Worm (Caenorhabditis elegans): ENCODE data around the gene str-79.

Gene str-79

DNA sequence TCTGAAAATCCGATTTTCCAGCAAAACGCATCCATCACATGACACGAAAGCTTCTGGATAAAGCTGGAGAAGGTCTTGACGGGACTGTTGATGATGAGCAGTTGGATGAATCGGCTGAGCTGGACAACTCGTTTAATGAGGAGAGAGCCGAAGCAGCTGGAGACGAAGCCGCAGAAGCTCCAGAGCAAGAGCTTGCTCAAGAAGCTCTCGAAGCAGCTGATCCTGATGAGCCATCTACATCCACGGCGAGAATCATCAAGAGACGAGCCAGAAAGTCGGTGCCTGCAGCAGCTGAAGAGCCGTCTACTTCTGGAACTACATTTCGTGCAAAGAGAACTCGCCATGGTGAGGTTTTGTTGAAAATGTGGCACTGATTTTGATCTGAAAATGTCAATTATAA, 5.3 kb upstream of the str-79 start:
- TF ChIP-seq snpc-1.3 (tag; optimal IDR thresholded peaks at IDR 0.05; ENCODE audit: insufficient read depth) (no peak), attf-5 (GFP tag; optimal IDR thresholded peaks at IDR 0.05) (no peak), zfh-2 (GFP tag; conservative IDR thresholded peaks at IDR 0.05) (peak; percentile 74), egrh-3 (GFP tag; IDR thresholded peaks at IDR 0.05) (peak; percentile 12; the same call in 1 of the 2 replicates)

DNA sequence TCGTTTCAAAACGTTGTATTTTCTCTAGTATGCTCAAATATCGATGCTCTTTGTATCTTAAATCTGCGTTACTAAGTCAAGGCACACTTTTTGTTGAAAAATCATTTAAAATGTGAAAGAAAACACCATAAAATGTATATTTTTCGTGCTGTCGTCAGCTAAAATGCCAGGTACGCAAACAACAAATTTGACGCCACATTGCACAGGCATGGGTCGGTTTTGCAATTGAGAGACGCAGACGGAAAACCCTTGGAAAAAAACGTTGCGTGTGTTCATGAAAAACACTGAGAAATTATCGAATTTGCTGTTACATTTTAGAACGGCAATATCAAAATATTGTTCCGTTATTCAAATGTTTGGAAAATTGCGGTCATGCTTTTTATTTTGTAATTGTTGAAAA, 4.8 kb upstream of the str-79 start:
- peak; percentile 56 for TF ChIP-seq ZK185.1 (tag; optimal IDR thresholded peaks at IDR 0.05; ENCODE audit: poor library complexity, severe bottlenecking)
- TF ChIP-seq mcd-1 (GFP tag; IDR thresholded peaks at IDR 0.05): no peak
- TF ChIP-seq hrde-1 (tag; optimal IDR thresholded peaks at IDR 0.05; ENCODE audit: borderline replicate concordance): no peak
- TF ChIP-seq C17E4.6 (GFP tag; IDR thresholded peaks at IDR 0.05): no peak
- no peak for TF ChIP-seq repo-1 (tag; optimal IDR thresholded peaks at IDR 0.05)
- TF ChIP-seq efl-1 (GFP tag; optimal IDR thresholded peaks at IDR 0.05): no peak
- TF ChIP-seq ceh-91 (GFP tag; IDR thresholded peaks at IDR 0.05): no peak
- peak; percentile 75; the same call in 1 of the 2 replicates for TF ChIP-seq hmg-1.2 (GFP tag; IDR thresholded peaks at IDR 0.05)
- TF ChIP-seq lin-35 (GFP tag; optimal IDR thresholded peaks at IDR 0.05): peak in 1 of 3 experiments; percentile 35
- TF ChIP-seq ztf-6 (GFP tag; IDR thresholded peaks at IDR 0.05): no peak
- peak; percentile 5 for TF ChIP-seq attf-5 (GFP tag; optimal IDR thresholded peaks at IDR 0.05)

DNA sequence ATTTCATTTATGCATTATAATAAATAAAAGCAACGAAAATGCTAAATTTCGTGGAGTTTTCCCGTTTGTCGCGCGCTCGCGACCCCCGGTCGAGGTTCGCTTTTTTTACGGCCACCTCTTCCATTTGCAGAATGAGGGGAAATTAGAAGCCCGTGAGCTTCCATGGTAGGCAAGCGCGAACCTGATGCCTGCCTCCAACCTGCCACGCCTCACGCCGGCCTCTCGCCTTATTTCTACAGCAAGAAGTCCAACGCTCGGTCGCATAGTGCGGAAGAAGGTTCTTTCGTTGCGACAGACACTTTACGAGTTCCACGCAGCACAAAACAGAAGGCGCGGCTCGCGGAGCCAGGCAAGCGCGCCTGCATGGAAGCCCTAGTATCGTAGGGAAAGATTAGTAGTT, 2.0 kb downstream of the str-79 start:
- TF ChIP-seq madf-3 (GFP tag; IDR thresholded peaks at IDR 0.05): 0 out of 2 replicates have a peak, but pooled peaks have one; percentile 62
- no peak for TF ChIP-seq Y56A3A.18 (GFP tag; IDR thresholded peaks at IDR 0.05)
- peak; percentile 61 for TF ChIP-seq zfh-2 (GFP tag; conservative IDR thresholded peaks at IDR 0.05)

DNA sequence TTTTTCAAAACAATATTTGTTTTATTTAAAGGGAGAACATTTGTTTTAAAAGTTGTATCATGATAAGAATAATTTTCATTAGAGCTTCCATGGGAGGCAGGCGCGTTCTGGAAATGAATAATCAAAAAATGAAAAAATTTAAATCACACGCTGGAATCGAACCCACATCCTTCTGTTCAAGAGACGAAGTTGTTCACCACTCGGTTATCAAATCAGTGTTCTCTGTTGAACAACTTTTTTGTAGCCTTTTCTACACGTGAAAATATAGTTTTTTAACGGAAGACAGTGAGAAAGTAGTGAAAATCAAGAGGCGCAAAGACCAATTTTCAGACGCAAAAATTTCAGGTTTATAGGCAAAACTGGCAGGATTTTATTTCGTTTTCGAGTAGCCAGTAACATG, 3.1 kb downstream of the str-79 start:
- TF ChIP-seq tbp1 (GFP tag; optimal IDR thresholded peaks at IDR 0.05) (peak; percentile 78), B0261.1 (tag; optimal IDR thresholded peaks at IDR 0.05) (peak; percentile 43), athp-1 (tag; optimal IDR thresholded peaks at IDR 0.05) (no peak), rpc-1 (optimal IDR thresholded peaks at IDR 0.05) (peak; percentile 36), rpc-1 (tag; optimal IDR thresholded peaks at IDR 0.05) (peak; percentile 69)

DNA sequence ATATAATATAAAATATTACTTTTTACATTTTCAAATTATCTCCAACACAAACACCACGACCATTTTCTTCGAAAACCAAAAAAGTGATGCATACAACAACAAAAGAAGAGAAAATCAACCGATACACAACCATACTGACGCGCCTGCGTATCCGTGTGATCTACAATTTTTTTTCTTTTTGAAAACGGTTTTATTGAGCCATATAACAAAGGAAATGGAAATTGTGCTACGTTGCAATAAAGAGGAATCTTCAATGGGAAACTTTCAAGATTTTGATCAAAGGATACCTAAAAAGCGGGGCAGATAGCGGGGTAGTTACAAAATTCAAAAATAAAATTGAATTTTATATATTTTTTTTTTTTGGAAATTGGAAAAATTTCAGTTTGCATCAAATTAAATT, 5.0 kb downstream of the str-79 start, which contains the start of gene F52D2.5:
Gene F52D2.5, minus strand, starts transcription at position 101 of the 400 bp plus-strand sequence.
- TF ChIP-seq F33H1.4 (GFP tag; IDR thresholded peaks at IDR 0.05) (no peak), egl-44 (GFP tag; IDR thresholded peaks at IDR 0.05) (no peak), dpl-1 (GFP tag; optimal IDR thresholded peaks at IDR 0.05) (no peak), madf-10 (tag; optimal IDR thresholded peaks at IDR 0.05) (no peak), lin-54 (GFP tag; optimal IDR thresholded peaks at IDR 0.05) (no peak), let-526 (GFP tag; IDR thresholded peaks at IDR 0.05) (no peak), ekl-4 (GFP tag; IDR thresholded peaks at IDR 0.05) (no peak), let-607 (tag; optimal IDR thresholded peaks at IDR 0.05) (no peak), pha-4 (tag; optimal IDR thresholded peaks at IDR 0.05) (no peak), B0261.1 (tag; optimal IDR thresholded peaks at IDR 0.05) (no peak), die-1 (tag; optimal IDR thresholded peaks at IDR 0.05) (no peak), zfh-2 (GFP tag; conservative IDR thresholded peaks at IDR 0.05) (no peak), snpc-4 (GFP tag; optimal IDR thresholded peaks at IDR 0.05) (no peak), snpc-4 (tag; optimal IDR thresholded peaks at IDR 0.05) (no peak), attf-3 (GFP tag; conservative IDR thresholded peaks at IDR 0.05) (no peak), K11D2.4 (GFP tag; IDR thresholded peaks at IDR 0.05) (no peak), zim-3 (tag; optimal IDR thresholded peaks at IDR 0.05) (no peak), lin-40 (tag; optimal IDR thresholded peaks at IDR 0.05) (no peak)
